Worm (Caenorhabditis elegans) whole organism, L3 larva: ENCODE measurements around the gene tomm-7.

ENCODE experiments used
- R02D3.7 ChIP-seq: fragments of 150-350 bp; optimal IDR thresholded peaks from 2 replicates; lab custom pipeline; 2014; ENCODE audit warnings: missing biosample characterization, missing genetic modification characterization
- ama-1 ChIP-seq: fragments of 150-350 bp; optimal IDR thresholded peaks from 2 replicates; lab custom pipeline; 2018
- ceh-16 ChIP-seq: sonication (generic microtip); optimal IDR thresholded peaks from 2 replicates; lab custom pipeline; 2017; ENCODE audit warnings: missing biosample characterization, missing genetic modification characterization
- ceh-28 ChIP-seq: fragments of 150-350 bp; optimal IDR thresholded peaks from 2 replicates; lab custom pipeline; 2014; ENCODE audit warnings: missing biosample characterization, missing genetic modification reagents, missing genetic modification characterization
- ceh-82 ChIP-seq: fragments of 150-350 bp; optimal IDR thresholded peaks from 2 replicates; lab custom pipeline; 2014; ENCODE audit warnings: missing biosample characterization, missing genetic modification characterization
- ceh-9 ChIP-seq: sonication (generic microtip); optimal IDR thresholded peaks from 2 replicates; lab custom pipeline; 2018; ENCODE audit warnings: missing biosample characterization, missing genetic modification characterization
- daf-12 ChIP-seq: fragments of 150-350 bp; optimal IDR thresholded peaks from 2 replicates; lab custom pipeline; 2014; ENCODE audit warnings: missing biosample characterization, missing genetic modification reagents, missing genetic modification characterization
- egl-5 ChIP-seq: fragments of 150-350 bp; optimal IDR thresholded peaks from 2 replicates; lab custom pipeline; 2017; ENCODE audit warnings: missing biosample characterization, missing genetic modification reagents, missing genetic modification characterization, inconsistent platforms
- elt-1 ChIP-seq: fragments of 150-350 bp; optimal IDR thresholded peaks from 2 replicates; lab custom pipeline; 2014; ENCODE audit warnings: missing biosample characterization, missing genetic modification characterization
- elt-2 ChIP-seq: sonication (generic microtip); optimal IDR thresholded peaks from 2 replicates; lab custom pipeline; 2016; ENCODE audit warnings: missing genetic modification reagents, mild to moderate bottlenecking, missing genetic modification characterization, missing compliant biosample characterization
- elt-3 ChIP-seq, 3 experiments: fragments of 150-350 bp in 1 of 3; sonication (generic microtip) in 2 of 3; optimal IDR thresholded peaks; 2 replicates in 2 of 3; 4 replicates in 1 of 3; lab custom pipeline; 2014 to 2017; ENCODE audit warnings: missing biosample characterization in 3 of 3, missing genetic modification characterization in 3 of 3
- eor-1 ChIP-seq, 2 experiments: fragments of 150-350 bp; optimal IDR thresholded peaks; 2 replicates each; lab custom pipeline; 2014 to 2018; ENCODE audit warnings: missing biosample characterization in 2 of 2, missing genetic modification characterization in 2 of 2
- fkh-10 ChIP-seq: sonication (generic microtip); optimal IDR thresholded peaks from 2 replicates; lab custom pipeline; 2017; ENCODE audit warnings: missing biosample characterization, missing genetic modification reagents, missing genetic modification characterization
- fkh-2 ChIP-seq: fragments of 150-350 bp; optimal IDR thresholded peaks from 2 replicates; lab custom pipeline; 2014; ENCODE audit warnings: missing biosample characterization, missing genetic modification reagents, missing genetic modification characterization
- fos-1 ChIP-seq: fragments of 150-350 bp; optimal IDR thresholded peaks from 2 replicates; lab custom pipeline; 2014; ENCODE audit warnings: missing biosample characterization, missing genetic modification characterization
- hmg-11 ChIP-seq: sonication (generic microtip); optimal IDR thresholded peaks from 2 replicates; lab custom pipeline; 2016; ENCODE audit warnings: missing genetic modification characterization, missing compliant biosample characterization
- jun-1 ChIP-seq: fragments of 150-350 bp; optimal IDR thresholded peaks from 2 replicates; lab custom pipeline; 2014; ENCODE audit warnings: missing biosample characterization, missing genetic modification reagents, missing genetic modification characterization
- lin-15B ChIP-seq: fragments of 150-350 bp; optimal IDR thresholded peaks from 2 replicates; lab custom pipeline; 2014; ENCODE audit warnings: missing biosample characterization, missing genetic modification characterization
- lin-39 ChIP-seq: fragments of 150-350 bp; optimal IDR thresholded peaks from 2 replicates; lab custom pipeline; 2018; ENCODE audit warnings: missing biosample characterization, missing genetic modification reagents, missing genetic modification characterization
- lsy-12 ChIP-seq: sonication (generic microtip); optimal IDR thresholded peaks from 2 replicates; lab custom pipeline; 2016; ENCODE audit warnings: mild to moderate bottlenecking, missing genetic modification characterization, missing compliant biosample characterization
- mdl-1 ChIP-seq: fragments of 150-350 bp; optimal IDR thresholded peaks from 2 replicates; lab custom pipeline; 2014; ENCODE audit warnings: missing biosample characterization, missing genetic modification characterization
- mml-1 ChIP-seq: fragments of 150-350 bp; sonication (generic microtip); optimal IDR thresholded peaks from 3 replicates; lab custom pipeline; 2014; ENCODE audit warnings: missing biosample characterization, missing genetic modification characterization
- nfya-1 ChIP-seq: sonication (generic microtip); optimal IDR thresholded peaks from 2 replicates; lab custom pipeline; 2017; ENCODE audit warnings: missing genetic modification characterization, mild to moderate bottlenecking, missing compliant biosample characterization, antibody characterized with exemption, moderate library complexity; ENCODE audit not compliant: insufficient read depth
- nhr-12 ChIP-seq: fragments of 150-350 bp; optimal IDR thresholded peaks from 2 replicates; lab custom pipeline; 2014; ENCODE audit warnings: missing biosample characterization, missing genetic modification characterization
- nhr-23 ChIP-seq: fragments of 150-350 bp; optimal IDR thresholded peaks from 2 replicates; lab custom pipeline; 2014; ENCODE audit warnings: missing biosample characterization, missing genetic modification reagents, missing genetic modification characterization
- nhr-28 ChIP-seq: fragments of 150-350 bp; optimal IDR thresholded peaks from 2 replicates; lab custom pipeline; 2014; ENCODE audit warnings: missing biosample characterization, missing genetic modification characterization
- nhr-43 ChIP-seq: sonication (generic microtip); optimal IDR thresholded peaks from 2 replicates; lab custom pipeline; 2016; ENCODE audit warnings: mild to moderate bottlenecking, missing genetic modification characterization, missing compliant biosample characterization; ENCODE audit not compliant: poor library complexity, severe bottlenecking
- nhr-67 ChIP-seq: fragments of 150-350 bp; optimal IDR thresholded peaks from 2 replicates; lab custom pipeline; 2014; ENCODE audit warnings: missing biosample characterization, missing genetic modification characterization
- nhr-76 ChIP-seq: fragments of 150-350 bp; sonication (generic microtip); optimal IDR thresholded peaks from 5 replicates; lab custom pipeline; 2014; ENCODE audit warnings: missing biosample characterization, missing genetic modification characterization
- nhr-77 ChIP-seq: fragments of 150-350 bp; optimal IDR thresholded peaks from 2 replicates; lab custom pipeline; 2014; ENCODE audit warnings: missing biosample characterization, missing genetic modification characterization
- pha-4 ChIP-seq: fragments of 150-350 bp; optimal IDR thresholded peaks from 2 replicates; lab custom pipeline; 2014; ENCODE audit warnings: missing biosample characterization, missing genetic modification reagents, missing genetic modification characterization
- sea-2 ChIP-seq: fragments of 150-350 bp; sonication (generic microtip); optimal IDR thresholded peaks from 4 replicates; lab custom pipeline; 2014; ENCODE audit warnings: missing biosample characterization, missing genetic modification reagents, missing genetic modification characterization
- skn-1 ChIP-seq: fragments of 150-350 bp; optimal IDR thresholded peaks from 2 replicates; lab custom pipeline; 2014; ENCODE audit warnings: missing biosample characterization, missing genetic modification characterization
- snpc-4 ChIP-seq: fragments of 150-350 bp; optimal IDR thresholded peaks from 2 replicates; lab custom pipeline; 2014; ENCODE audit warnings: missing biosample characterization, missing genetic modification characterization
- tbx-2 ChIP-seq: sonication (generic microtip); optimal IDR thresholded peaks from 2 replicates; lab custom pipeline; 2016; ENCODE audit warnings: mild to moderate bottlenecking, missing genetic modification characterization, missing compliant biosample characterization
- unc-39 ChIP-seq: sonication (generic microtip); optimal IDR thresholded peaks from 4 replicates; lab custom pipeline; 2017; ENCODE audit warnings: missing biosample characterization, missing genetic modification characterization
- unc-62 ChIP-seq: fragments of 150-350 bp; sonication (generic microtip); optimal IDR thresholded peaks from 4 replicates; lab custom pipeline; 2014; ENCODE audit warnings: missing biosample characterization, missing genetic modification reagents, missing genetic modification characterization
- ztf-11 ChIP-seq: fragments of 150-350 bp; optimal IDR thresholded peaks from 2 replicates; lab custom pipeline; 2014; ENCODE audit warnings: missing biosample characterization, missing genetic modification characterization
- ztf-4 ChIP-seq: fragments of 150-350 bp; optimal IDR thresholded peaks from 2 replicates; lab custom pipeline; 2014; ENCODE audit warnings: missing biosample characterization, missing genetic modification characterization

Gene tomm-7

ce11 chrIII:7854494-7855184 is 4.8 kb upstream of the tomm-7 start, which contains the start of gene rpl-35 (continued):
- TF ChIP-seq ceh-9 (tag; lab: Kevin White, UChicago): no peak
- TF ChIP-seq skn-1: peak; percentile 97
- peak; percentile 96 for TF ChIP-seq snpc-4 (tag; lab: Kevin White, UChicago)
- peak; percentile 99 for TF ChIP-seq fkh-10 (GFP tag; lab: Kevin White, UChicago)
- TF ChIP-seq fos-1 (tag; lab: Kevin White, UChicago): peak; percentile 97
- peak; percentile 97 for TF ChIP-seq R02D3.7
- TF ChIP-seq mml-1 (tag; lab: Kevin White, UChicago): no peak
- peak; percentile 88 for TF ChIP-seq ama-1
- TF ChIP-seq elt-1 (tag; lab: Kevin White, UChicago): peak; percentile 96

DNA sequence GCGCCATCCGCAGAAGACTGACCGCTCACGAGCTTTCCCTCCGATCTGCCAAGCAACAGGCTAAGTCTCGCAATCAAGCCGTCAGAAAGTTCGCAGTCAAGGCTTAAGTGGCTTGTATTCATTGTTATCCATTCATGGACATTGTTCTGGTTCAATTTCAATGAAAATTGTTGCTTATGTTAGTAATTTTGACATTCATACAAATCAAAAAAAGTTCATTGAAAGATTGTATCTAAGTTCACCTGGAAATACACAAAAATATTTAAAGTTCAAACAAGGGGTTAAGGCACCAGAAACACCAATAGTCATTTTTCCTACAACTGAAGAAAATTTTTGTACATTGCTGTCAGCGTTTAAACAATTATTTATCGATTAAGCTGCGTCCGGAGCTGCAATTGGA is 3.9 kb upstream of the tomm-7 start:
- no peak for TF ChIP-seq unc-39
- TF ChIP-seq elt-1 (tag; lab: Kevin White, UChicago): no peak
- TF ChIP-seq hmg-11 (tag; lab: Kevin White, UChicago): no peak
- TF ChIP-seq nhr-76 (tag; lab: Kevin White, UChicago): no peak
- no peak for TF ChIP-seq ceh-28 (tag; lab: Kevin White, UChicago)

DNA sequence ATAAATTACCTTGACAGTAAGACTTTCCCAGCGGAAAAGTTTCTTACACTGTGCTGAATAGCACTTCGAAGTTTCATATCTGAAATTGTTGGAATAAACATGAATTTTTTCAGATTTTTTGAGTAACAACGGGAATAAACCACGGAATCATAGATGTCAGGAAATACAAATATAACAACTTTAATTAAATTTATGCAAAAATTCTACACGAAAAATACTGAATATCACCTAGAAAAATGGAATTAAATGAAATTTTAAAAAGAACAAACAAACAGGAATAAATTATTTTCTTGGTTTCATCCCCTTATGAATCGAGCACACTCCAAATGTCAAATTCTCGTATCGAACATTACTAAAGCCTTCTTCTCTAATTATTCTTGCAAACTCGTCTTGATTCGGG is 2.3 kb upstream of the tomm-7 start, which contains the start of gene tag-307:
tag-307 (minus strand) TSS at position 101 of the 400 bp plus-strand sequence.
- no peak for TF ChIP-seq jun-1 (tag; lab: Kevin White, UChicago)
- no peak for TF ChIP-seq eor-1 (tag; optimal IDR thresholded peaks at IDR 0.05; lab: Kevin White, UChicago)
- no peak for TF ChIP-seq nhr-67
- TF ChIP-seq snpc-4 (tag; lab: Kevin White, UChicago): no peak
- TF ChIP-seq ceh-16 (tag; lab: Kevin White, UChicago): no peak
- no peak for TF ChIP-seq nhr-77 (tag; lab: Kevin White, UChicago)
- TF ChIP-seq elt-1 (tag; lab: Kevin White, UChicago): no peak
- TF ChIP-seq nhr-76 (tag; lab: Kevin White, UChicago): no peak
- TF ChIP-seq tbx-2: no peak
- no peak for TF ChIP-seq unc-39
- no peak for TF ChIP-seq ama-1
- no peak for TF ChIP-seq mdl-1 (tag; lab: Kevin White, UChicago)
- no peak for TF ChIP-seq R02D3.7
- TF ChIP-seq ztf-4 (tag; lab: Kevin White, UChicago): no peak

ce11 chrIII:7858407-7859029 is 895 bp upstream of the tomm-7 start, which contains the start of the genes coq-5 and ufm-1:
coq-5 (minus strand) TSS chrIII:7858457.
ufm-1 (plus strand) TSS chrIII:7858979.
- no peak for TF ChIP-seq fos-1 (tag; lab: Kevin White, UChicago)
- TF ChIP-seq ceh-28 (tag; lab: Kevin White, UChicago): no peak
- TF ChIP-seq mml-1 (tag; lab: Kevin White, UChicago): no peak
- no peak for TF ChIP-seq sea-2 (GFP tag; lab: Kevin White, UChicago)
- TF ChIP-seq nhr-43 (tag; lab: Kevin White, UChicago): peak; percentile 55
- TF ChIP-seq nhr-77 (tag; lab: Kevin White, UChicago): no peak
- no peak for TF ChIP-seq lin-39 (tag; lab: Kevin White, UChicago)
- no peak for TF ChIP-seq ama-1
- TF ChIP-seq nhr-12: no peak
- no peak for TF ChIP-seq unc-62 (GFP tag; lab: Kevin White, UChicago)
- no peak for TF ChIP-seq mdl-1 (tag; lab: Kevin White, UChicago)
- TF ChIP-seq ceh-9 (tag; lab: Kevin White, UChicago): no peak
- TF ChIP-seq ceh-82 (tag; lab: Kevin White, UChicago): no peak
- no peak for TF ChIP-seq fkh-2
- peak; percentile 5 for TF ChIP-seq nfya-1 (tag; lab: Kevin White, UChicago)
- TF ChIP-seq elt-3 (tag; optimal IDR thresholded peaks at IDR 0.05; lab: Kevin White, UChicago): no peak
- TF ChIP-seq egl-5 (tag; lab: Kevin White, UChicago): no peak
- no peak for TF ChIP-seq daf-12 (tag; lab: Kevin White, UChicago)
- peak; percentile 18 for TF ChIP-seq lin-15B (tag; lab: Kevin White, UChicago)
- TF ChIP-seq nhr-76 (tag; lab: Kevin White, UChicago): no peak
- peak; percentile 8 for TF ChIP-seq hmg-11 (tag; lab: Kevin White, UChicago)
- TF ChIP-seq pha-4 (tag; lab: Kevin White, UChicago): peak; percentile 14
- TF ChIP-seq ceh-16 (tag; lab: Kevin White, UChicago): no peak
- TF ChIP-seq elt-2 (tag; lab: Kevin White, UChicago): peak; percentile 4
- TF ChIP-seq nhr-23 (tag; lab: Kevin White, UChicago): no peak
- no peak for TF ChIP-seq R02D3.7
- no peak for TF ChIP-seq nhr-28 (tag; lab: Kevin White, UChicago)
- no peak for TF ChIP-seq jun-1 (tag; lab: Kevin White, UChicago)
- TF ChIP-seq ztf-11 (tag; lab: Kevin White, UChicago): no peak
- TF ChIP-seq fkh-10 (GFP tag; lab: Kevin White, UChicago): no peak
- no peak for TF ChIP-seq lsy-12 (tag; lab: Kevin White, UChicago)
